Worm (Caenorhabditis elegans): ENCODE data around the gene sod-1.

DNA sequence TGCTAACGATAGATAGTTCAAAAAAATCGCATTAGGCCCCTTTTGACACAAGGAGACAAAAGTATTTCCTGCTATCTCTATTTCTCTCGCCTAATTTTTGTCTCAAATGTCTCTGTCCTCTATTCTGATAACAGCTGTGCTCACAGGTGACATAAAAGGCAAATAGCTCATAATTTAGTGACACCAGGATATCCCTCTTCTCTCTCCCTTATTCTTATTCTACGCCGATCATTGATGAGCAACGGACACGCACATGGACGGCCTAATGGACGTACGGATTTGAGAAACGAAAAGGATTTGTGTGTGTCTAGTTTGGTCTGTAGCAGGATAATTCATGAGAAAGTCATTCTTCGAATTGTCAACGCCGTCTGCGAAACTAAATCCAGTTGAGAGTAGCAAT is 37.7 kb downstream of the sod-1 start:
- TF ChIP-seq aly-2 (tag; optimal IDR thresholded peaks at IDR 0.05), result no peak
- TF ChIP-seq ceh-82 (tag; optimal IDR thresholded peaks at IDR 0.05), result no peak
- TF ChIP-seq mdl-1 (tag; optimal IDR thresholded peaks at IDR 0.05), result no peak
- no peak for TF ChIP-seq fos-1 (tag; optimal IDR thresholded peaks at IDR 0.05)
- no peak for TF ChIP-seq nhr-12 (tag; optimal IDR thresholded peaks at IDR 0.05)
- no peak for TF ChIP-seq ztf-4 (tag; optimal IDR thresholded peaks at IDR 0.05)

Data from whole organism, L2 larva.